Worm (Caenorhabditis elegans) whole organism, young adult: ENCODE measurements around the gene nlp-16.

Source experiments
- C06A6.2 ChIP-seq: fragments of 200-800 bp; sonication (Bioruptor generic); conservative IDR thresholded peaks from 2 replicates; pipeline ENCODE4 v1.3.6; 2022; ENCODE audit warnings: missing genetic modification characterization, missing compliant biosample characterization
- hrde-1 ChIP-seq: sonication (generic microtip); optimal IDR thresholded peaks from 2 replicates; lab custom pipeline; 2016; ENCODE audit warnings: missing genetic modification characterization, mild to moderate bottlenecking, missing compliant biosample characterization, moderate library complexity, missing genotype, missing genetic modification reagents, borderline replicate concordance
- madf-3 ChIP-seq: fragments of 200-800 bp; sonication (Bioruptor generic); IDR thresholded peaks from 2 replicates; pipeline ENCODE4 v1.3.6; 2022; ENCODE audit warnings: missing genetic modification reagents, missing genetic modification characterization, missing compliant biosample characterization

DNA sequence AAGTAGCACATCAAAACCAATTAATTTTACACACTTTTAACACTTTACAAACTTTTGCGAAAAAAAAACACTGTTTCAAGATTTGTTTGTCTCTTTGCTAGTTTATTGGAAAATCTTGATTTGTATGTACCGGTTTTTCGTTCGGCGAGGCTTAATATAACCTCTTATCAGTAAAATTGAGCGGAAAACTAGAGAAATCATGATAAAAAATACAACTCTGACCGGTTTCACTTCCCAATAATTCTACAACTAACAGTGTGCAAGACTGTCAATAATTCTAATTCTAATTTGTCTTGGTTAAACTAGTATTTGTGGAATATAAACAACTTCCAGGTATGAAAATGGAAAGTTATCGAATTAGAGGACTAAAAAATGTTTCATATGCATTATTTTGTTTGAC is 37.8 kb downstream of the nlp-16 start, which contains the start of gene C49A9.3:
- no peak for TF ChIP-seq madf-3
- no peak for TF ChIP-seq C06A6.2
- no peak for TF ChIP-seq hrde-1 (tag; lab: Kevin White, UChicago)
